Worm (Caenorhabditis elegans) whole organism, midembryonic: ENCODE results near the gene str-108.

Experiments used
- cog-1 ChIP-seq: sonication (generic microtip); optimal IDR thresholded peaks from 2 replicates; lab custom pipeline; 2016; ENCODE audit warnings: missing genetic modification characterization, missing compliant biosample characterization
- flt-1 ChIP-seq: fragments of 200-800 bp; sonication (Bioruptor generic); IDR thresholded peaks from 2 replicates; pipeline ENCODE4 v1.3.6; 2022; ENCODE audit warnings: missing genetic modification characterization, missing compliant biosample characterization
- klf-2 ChIP-seq: fragments of 200-800 bp; sonication (Bioruptor generic); conservative IDR thresholded peaks from 2 replicates; pipeline ENCODE4 v1.3.6; 2022; ENCODE audit warnings: missing genetic modification reagents, missing genetic modification characterization, missing compliant biosample characterization
- med-1 ChIP-seq: sonication (generic microtip); optimal IDR thresholded peaks from 2 replicates; lab custom pipeline; 2017; ENCODE audit warnings: missing genetic modification characterization, mild to moderate bottlenecking, missing compliant biosample characterization, antibody characterized with exemption, missing genetic modification reagents; ENCODE audit not compliant: insufficient read depth
- ref-1 ChIP-seq: fragments of 200-800 bp; sonication (Bioruptor generic); conservative IDR thresholded peaks from 2 replicates; pipeline ENCODE4 v1.3.6; 2022; ENCODE audit warnings: missing genetic modification reagents, missing genetic modification characterization, missing compliant biosample characterization
- tab-1 ChIP-seq: fragments of 200-800 bp; sonication (Bioruptor generic); IDR thresholded peaks from 2 replicates; pipeline ENCODE4 v1.3.6; 2022; ENCODE audit warnings: missing genetic modification characterization, missing compliant biosample characterization
- ztf-29 ChIP-seq: fragments of 200-800 bp; sonication (Bioruptor generic); IDR thresholded peaks from 2 replicates; pipeline ENCODE4 v1.3.6; 2022; ENCODE audit warnings: missing genetic modification reagents, missing genetic modification characterization, missing compliant biosample characterization

- no peak for TF ChIP-seq ztf-29
- no peak for TF ChIP-seq flt-1 (GFP tag; lab: Robert Waterston, UW)
- TF ChIP-seq cog-1 (tag; lab: Kevin White, UChicago) = no peak
- TF ChIP-seq med-1 (GFP tag; lab: Kevin White, UChicago) = no peak
- no peak for TF ChIP-seq klf-2 (GFP tag; lab: Robert Waterston, UW)
- no peak for TF ChIP-seq tab-1
- no peak for TF ChIP-seq ref-1 (GFP tag; lab: Robert Waterston, UW)
Observed at ce11 chrV:16214505-16214904, 48.5 kb downstream of the str-108 start, which contains the start of gene F11A5.9.
